Fruit fly (Drosophila melanogaster) S2 (cell line): ENCODE results near the gene mud.

ENCODE experiments used
- CG8478 ChIP-seq: fragments of >200 bp; optimal IDR thresholded peaks from 2 replicates; lab custom pipeline; 2018
- CTCF ChIP-seq, 2 experiments: fragments of >200 bp; optimal IDR thresholded peaks; 2 replicates each; lab custom pipeline; 2018

- TF ChIP-seq CG8478 (no peak), CTCF (optimal IDR thresholded peaks at IDR 0.05; lab: Kevin White, UChicago) (no peak)
Observed at dm6 chrX:14214505-14215449, 32.8 kb upstream of the mud start.
